Worm (Caenorhabditis elegans): ENCODE measurements around the gene eor-1.

- TF ChIP-seq ets-4 (GFP tag; optimal IDR thresholded peaks at IDR 0.05) (no peak), F33H1.4 (GFP tag; IDR thresholded peaks at IDR 0.05) (no peak), tbp1 (GFP tag; optimal IDR thresholded peaks at IDR 0.05) (no peak), snpc-4 (GFP tag; optimal IDR thresholded peaks at IDR 0.05) (no peak), snpc-4 (tag; optimal IDR thresholded peaks at IDR 0.05) (no peak), lin-35 (GFP tag; optimal IDR thresholded peaks at IDR 0.05) (no peak), unc-62 (GFP tag; optimal IDR thresholded peaks at IDR 0.05) (no peak), nhr-90 (tag; optimal IDR thresholded peaks at IDR 0.05) (no peak), gei-17 (GFP tag; optimal IDR thresholded peaks at IDR 0.05) (no peak), dpl-1 (GFP tag; optimal IDR thresholded peaks at IDR 0.05) (no peak), efl-1 (GFP tag; optimal IDR thresholded peaks at IDR 0.05) (no peak), ccch-3 (GFP tag; optimal IDR thresholded peaks at IDR 0.05) (no peak), madf-6 (GFP tag; IDR thresholded peaks at IDR 0.05) (no peak), aptf-2 (GFP tag; conservative IDR thresholded peaks at IDR 0.05) (no peak), hlh-12 (tag; optimal IDR thresholded peaks at IDR 0.05) (no peak)
Observed at ce11 chrIV:4809397-4809796, 10.4 kb upstream of the eor-1 start, which contains the start of gene ubxn-6.

Measured in whole organism, young adult.